Worm (Caenorhabditis elegans): ENCODE results near the gene sfxn-1.4.

- TF ChIP-seq cog-1 (tag; optimal IDR thresholded peaks at IDR 0.05) (no peak), T22C8.4 (GFP tag; IDR thresholded peaks at IDR 0.05) (no peak), ref-1 (GFP tag; conservative IDR thresholded peaks at IDR 0.05) (no peak), ztf-29 (GFP tag; IDR thresholded peaks at IDR 0.05) (no peak), klf-2 (GFP tag; conservative IDR thresholded peaks at IDR 0.05) (no peak), tab-1 (GFP tag; IDR thresholded peaks at IDR 0.05) (no peak)
Observed at ce11 chrII:11728545-11729105, 47.6 kb upstream of the sfxn-1.4 start, which contains the start of gene alh-8.
